Worm (Caenorhabditis elegans) whole organism, L3 larva: ENCODE data around the gene oatr-1.

Experiments
- R02D3.7 ChIP-seq: fragments of 150-350 bp; optimal IDR thresholded peaks from 2 replicates; lab custom pipeline; 2014; ENCODE audit warnings: missing biosample characterization, missing genetic modification characterization
- aly-2 ChIP-seq: fragments of 150-350 bp; optimal IDR thresholded peaks from 2 replicates; lab custom pipeline; 2014; ENCODE audit warnings: missing biosample characterization, missing genetic modification characterization
- ama-1 ChIP-seq: fragments of 150-350 bp; optimal IDR thresholded peaks from 2 replicates; lab custom pipeline; 2018
- ceh-16 ChIP-seq: sonication (generic microtip); optimal IDR thresholded peaks from 2 replicates; lab custom pipeline; 2017; ENCODE audit warnings: missing biosample characterization, missing genetic modification characterization
- ceh-28 ChIP-seq: fragments of 150-350 bp; optimal IDR thresholded peaks from 2 replicates; lab custom pipeline; 2014; ENCODE audit warnings: missing biosample characterization, missing genetic modification reagents, missing genetic modification characterization
- ceh-82 ChIP-seq: fragments of 150-350 bp; optimal IDR thresholded peaks from 2 replicates; lab custom pipeline; 2014; ENCODE audit warnings: missing biosample characterization, missing genetic modification characterization
- daf-12 ChIP-seq: fragments of 150-350 bp; optimal IDR thresholded peaks from 2 replicates; lab custom pipeline; 2014; ENCODE audit warnings: missing biosample characterization, missing genetic modification reagents, missing genetic modification characterization
- egl-27 ChIP-seq: sonication (generic microtip); optimal IDR thresholded peaks from 4 replicates; lab custom pipeline; 2017; ENCODE audit warnings: missing biosample characterization, missing genetic modification reagents, missing genetic modification characterization
- egl-5 ChIP-seq: fragments of 150-350 bp; optimal IDR thresholded peaks from 2 replicates; lab custom pipeline; 2017; ENCODE audit warnings: missing biosample characterization, missing genetic modification reagents, missing genetic modification characterization, inconsistent platforms
- elt-1 ChIP-seq: fragments of 150-350 bp; optimal IDR thresholded peaks from 2 replicates; lab custom pipeline; 2014; ENCODE audit warnings: missing biosample characterization, missing genetic modification characterization
- elt-2 ChIP-seq: sonication (generic microtip); optimal IDR thresholded peaks from 2 replicates; lab custom pipeline; 2016; ENCODE audit warnings: missing genetic modification reagents, mild to moderate bottlenecking, missing genetic modification characterization, missing compliant biosample characterization
- elt-3 ChIP-seq, 3 experiments: fragments of 150-350 bp in 1 of 3; sonication (generic microtip) in 2 of 3; optimal IDR thresholded peaks; 2 replicates in 2 of 3; 4 replicates in 1 of 3; lab custom pipeline; 2014 to 2017; ENCODE audit warnings: missing biosample characterization in 3 of 3, missing genetic modification characterization in 3 of 3
- fkh-2 ChIP-seq: fragments of 150-350 bp; optimal IDR thresholded peaks from 2 replicates; lab custom pipeline; 2014; ENCODE audit warnings: missing biosample characterization, missing genetic modification reagents, missing genetic modification characterization
- fos-1 ChIP-seq: fragments of 150-350 bp; optimal IDR thresholded peaks from 2 replicates; lab custom pipeline; 2014; ENCODE audit warnings: missing biosample characterization, missing genetic modification characterization
- hmg-11 ChIP-seq: sonication (generic microtip); optimal IDR thresholded peaks from 2 replicates; lab custom pipeline; 2016; ENCODE audit warnings: missing genetic modification characterization, missing compliant biosample characterization
- jun-1 ChIP-seq: fragments of 150-350 bp; optimal IDR thresholded peaks from 2 replicates; lab custom pipeline; 2014; ENCODE audit warnings: missing biosample characterization, missing genetic modification reagents, missing genetic modification characterization
- lsy-12 ChIP-seq: sonication (generic microtip); optimal IDR thresholded peaks from 2 replicates; lab custom pipeline; 2016; ENCODE audit warnings: mild to moderate bottlenecking, missing genetic modification characterization, missing compliant biosample characterization
- mdl-1 ChIP-seq: fragments of 150-350 bp; optimal IDR thresholded peaks from 2 replicates; lab custom pipeline; 2014; ENCODE audit warnings: missing biosample characterization, missing genetic modification characterization
- mml-1 ChIP-seq: fragments of 150-350 bp; sonication (generic microtip); optimal IDR thresholded peaks from 3 replicates; lab custom pipeline; 2014; ENCODE audit warnings: missing biosample characterization, missing genetic modification characterization
- nfya-1 ChIP-seq: sonication (generic microtip); optimal IDR thresholded peaks from 2 replicates; lab custom pipeline; 2017; ENCODE audit warnings: missing genetic modification characterization, mild to moderate bottlenecking, missing compliant biosample characterization, antibody characterized with exemption, moderate library complexity; ENCODE audit not compliant: insufficient read depth
- nhr-11 ChIP-seq: fragments of 150-350 bp; optimal IDR thresholded peaks from 2 replicates; lab custom pipeline; 2014; ENCODE audit warnings: missing biosample characterization, missing genetic modification characterization
- nhr-12 ChIP-seq: fragments of 150-350 bp; optimal IDR thresholded peaks from 2 replicates; lab custom pipeline; 2014; ENCODE audit warnings: missing biosample characterization, missing genetic modification characterization
- nhr-23 ChIP-seq: fragments of 150-350 bp; optimal IDR thresholded peaks from 2 replicates; lab custom pipeline; 2014; ENCODE audit warnings: missing biosample characterization, missing genetic modification reagents, missing genetic modification characterization
- nhr-25 ChIP-seq: sonication (generic microtip); optimal IDR thresholded peaks from 2 replicates; lab custom pipeline; 2017; ENCODE audit warnings: missing biosample characterization, missing genetic modification characterization
- nhr-28 ChIP-seq: fragments of 150-350 bp; optimal IDR thresholded peaks from 2 replicates; lab custom pipeline; 2014; ENCODE audit warnings: missing biosample characterization, missing genetic modification characterization
- nhr-76 ChIP-seq: fragments of 150-350 bp; sonication (generic microtip); optimal IDR thresholded peaks from 5 replicates; lab custom pipeline; 2014; ENCODE audit warnings: missing biosample characterization, missing genetic modification characterization
- pha-4 ChIP-seq: fragments of 150-350 bp; optimal IDR thresholded peaks from 2 replicates; lab custom pipeline; 2014; ENCODE audit warnings: missing biosample characterization, missing genetic modification reagents, missing genetic modification characterization
- sea-2 ChIP-seq: fragments of 150-350 bp; sonication (generic microtip); optimal IDR thresholded peaks from 4 replicates; lab custom pipeline; 2014; ENCODE audit warnings: missing biosample characterization, missing genetic modification reagents, missing genetic modification characterization
- skn-1 ChIP-seq: fragments of 150-350 bp; optimal IDR thresholded peaks from 2 replicates; lab custom pipeline; 2014; ENCODE audit warnings: missing biosample characterization, missing genetic modification characterization
- snpc-4 ChIP-seq: fragments of 150-350 bp; optimal IDR thresholded peaks from 2 replicates; lab custom pipeline; 2014; ENCODE audit warnings: missing biosample characterization, missing genetic modification characterization
- tbx-2 ChIP-seq: sonication (generic microtip); optimal IDR thresholded peaks from 2 replicates; lab custom pipeline; 2016; ENCODE audit warnings: mild to moderate bottlenecking, missing genetic modification characterization, missing compliant biosample characterization
- unc-62 ChIP-seq: fragments of 150-350 bp; sonication (generic microtip); optimal IDR thresholded peaks from 4 replicates; lab custom pipeline; 2014; ENCODE audit warnings: missing biosample characterization, missing genetic modification reagents, missing genetic modification characterization
- zag-1 ChIP-seq: fragments of 150-350 bp; optimal IDR thresholded peaks from 2 replicates; lab custom pipeline; 2014; ENCODE audit warnings: missing biosample characterization, missing genetic modification characterization
- ztf-4 ChIP-seq: fragments of 150-350 bp; optimal IDR thresholded peaks from 2 replicates; lab custom pipeline; 2014; ENCODE audit warnings: missing biosample characterization, missing genetic modification characterization

Gene oatr-1

DNA sequence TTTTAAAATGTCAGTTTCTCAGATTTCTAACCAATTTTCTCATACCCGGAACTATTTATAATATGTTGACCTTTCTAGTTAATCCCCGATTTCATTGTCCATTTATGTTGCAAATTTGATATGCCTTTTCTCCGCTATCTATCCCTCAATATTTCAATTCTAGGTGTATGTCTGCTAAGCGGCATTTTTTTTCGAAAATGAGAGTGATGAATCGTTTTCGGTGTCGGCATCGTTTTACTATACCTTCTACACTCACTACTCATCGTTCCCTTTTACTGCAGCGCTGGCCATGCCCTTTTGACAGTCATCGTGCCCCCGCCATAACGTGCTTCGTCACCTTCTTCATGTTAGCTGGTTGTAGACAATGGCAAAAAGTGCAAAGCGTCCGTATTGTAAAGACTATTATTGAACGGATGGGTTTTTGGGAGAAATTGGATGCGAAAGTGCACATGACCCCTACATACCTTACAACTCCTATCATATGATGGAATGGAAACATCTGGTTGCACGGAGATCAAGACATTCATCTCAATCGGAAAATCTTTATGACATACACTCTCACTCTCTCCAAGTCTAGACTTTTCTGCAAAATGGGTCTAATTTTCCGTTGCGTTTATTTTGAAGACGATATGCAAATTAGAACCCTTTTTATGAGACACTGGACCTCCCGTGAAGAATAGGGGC lies 36.7 kb downstream of the oatr-1 start:
- peak; percentile 59 for TF ChIP-seq nhr-25 (tag; lab: Kevin White, UChicago)
- peak; percentile 31 for TF ChIP-seq jun-1 (tag; lab: Kevin White, UChicago)
- TF ChIP-seq nhr-12 (tag; lab: Kevin White, UChicago), result no peak
- no peak for TF ChIP-seq nfya-1

DNA sequence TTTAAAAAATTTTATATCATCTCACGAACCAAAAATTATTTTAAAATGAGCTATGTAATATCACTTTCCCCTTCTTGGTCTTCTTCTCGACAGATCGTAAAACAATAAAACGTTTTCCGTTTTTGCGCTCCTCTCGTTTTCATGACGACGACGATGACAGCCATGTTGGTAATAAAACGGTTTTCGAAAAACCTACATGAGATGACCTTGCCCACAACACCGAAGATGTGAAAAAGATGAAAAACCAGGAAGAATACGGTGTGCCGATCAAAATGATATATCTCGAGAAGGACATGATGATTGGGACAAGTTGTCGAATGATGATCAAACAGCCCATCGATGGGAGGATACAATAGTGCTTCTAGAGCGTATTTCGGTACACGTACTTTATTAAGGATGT lies 37.3 kb downstream of the oatr-1 start:
- TF ChIP-seq tbx-2 (tag; lab: Kevin White, UChicago) (no peak), ztf-4 (tag; lab: Kevin White, UChicago) (no peak), fkh-2 (tag; lab: Kevin White, UChicago) (no peak), nhr-25 (tag; lab: Kevin White, UChicago) (no peak), pha-4 (tag; lab: Kevin White, UChicago) (no peak), nfya-1 (no peak), zag-1 (no peak), fos-1 (no peak), daf-12 (tag; lab: Kevin White, UChicago) (no peak), nhr-11 (no peak), R02D3.7 (no peak), elt-3 (tag; optimal IDR thresholded peaks at IDR 0.05; lab: Kevin White, UChicago) (no peak), sea-2 (no peak), egl-27 (tag; lab: Kevin White, UChicago) (no peak), nhr-28 (no peak), nhr-76 (tag; lab: Kevin White, UChicago) (no peak), unc-62 (GFP tag; lab: Kevin White, UChicago) (no peak), elt-1 (tag; lab: Kevin White, UChicago) (no peak), aly-2 (tag; lab: Kevin White, UChicago) (no peak)

- TF ChIP-seq jun-1 (tag; lab: Kevin White, UChicago) (no peak), ama-1 (lab: Kevin White, UChicago) (peak; percentile 11), elt-1 (tag; lab: Kevin White, UChicago) (no peak)
Observed at ce11 chrIII:6356764-6357163, 39.2 kb downstream of the oatr-1 start.

ce11 chrIII:6356007-6356406 lies 40.0 kb downstream of the oatr-1 start:
- TF ChIP-seq egl-5 (tag; lab: Kevin White, UChicago) (peak; percentile 17), ceh-82 (tag; lab: Kevin White, UChicago) (no peak)
- TF ChIP-seq, all 47 proteins: peak for 1

DNA sequence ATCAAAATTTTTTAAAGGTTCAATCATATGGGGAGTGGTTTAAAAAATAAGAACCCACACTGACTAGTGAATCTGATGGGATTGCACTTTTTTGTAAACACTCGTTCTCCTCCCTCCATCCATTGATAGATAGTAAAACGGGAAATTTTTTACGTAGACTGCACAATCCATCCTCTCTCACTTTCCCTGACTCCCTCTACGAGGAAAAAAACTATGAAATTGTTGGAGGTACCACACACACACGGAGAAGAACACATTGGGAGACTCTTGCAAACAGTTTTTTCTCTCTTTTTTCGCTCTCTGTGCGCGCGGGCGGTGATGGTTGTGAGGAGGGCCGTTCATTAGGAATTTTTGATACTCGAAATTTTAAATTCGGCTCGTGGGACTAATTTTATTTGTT lies 40.6 kb downstream of the oatr-1 start:
- TF ChIP-seq pha-4 (tag; lab: Kevin White, UChicago) (peak; percentile 19), ceh-82 (tag; lab: Kevin White, UChicago) (no peak)

ce11 chrIII:6353084-6353483 lies 42.9 kb downstream of the oatr-1 start, which contains the start of gene akap-1:
Gene akap-1 (plus strand): TSS chrIII:6353384.
- TF ChIP-seq snpc-4 (tag; lab: Kevin White, UChicago) (no peak), fos-1 (no peak), R02D3.7 (no peak), ceh-16 (tag; lab: Kevin White, UChicago) (no peak), elt-2 (no peak), daf-12 (tag; lab: Kevin White, UChicago) (no peak), hmg-11 (tag; lab: Kevin White, UChicago) (no peak), lsy-12 (tag; lab: Kevin White, UChicago) (no peak), nfya-1 (no peak), nhr-23 (tag; lab: Kevin White, UChicago) (no peak), nhr-28 (no peak), nhr-11 (no peak), unc-62 (GFP tag; lab: Kevin White, UChicago) (no peak), fkh-2 (tag; lab: Kevin White, UChicago) (no peak), mdl-1 (no peak), ceh-28 (no peak), elt-3 (tag; optimal IDR thresholded peaks at IDR 0.05; lab: Kevin White, UChicago) (no peak), jun-1 (tag; lab: Kevin White, UChicago) (no peak), skn-1 (tag; lab: Kevin White, UChicago) (no peak), mml-1 (tag; lab: Kevin White, UChicago) (no peak)
- TF ChIP-seq, all 47 proteins: peak for 0
